Worm (Caenorhabditis elegans): ENCODE measurements around the gene F16G10.2.

DNA sequence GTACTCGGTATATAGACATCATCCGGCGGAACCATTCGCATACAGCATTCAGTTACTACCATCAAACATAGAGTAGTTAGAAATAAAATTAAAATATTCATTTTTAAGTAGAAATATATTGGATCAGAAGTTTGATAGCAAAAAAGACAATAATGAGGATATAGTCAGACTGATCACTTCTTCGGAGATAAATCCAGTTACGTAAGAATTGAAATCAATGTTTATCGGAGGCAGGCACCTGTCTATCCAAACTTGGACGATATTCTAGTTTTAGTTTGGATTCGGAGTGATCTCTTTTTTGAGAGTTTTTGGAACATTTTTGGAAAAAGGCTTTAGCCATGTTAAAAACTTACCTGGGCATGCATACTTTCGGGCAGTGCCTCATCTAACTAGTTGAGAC is 8.3 kb downstream of the F16G10.2 start, which contains the start of gene F16G10.8:
- TF ChIP-seq W03F9.2 (tag; optimal IDR thresholded peaks at IDR 0.05): no peak
- no peak for TF ChIP-seq him-1 (tag; optimal IDR thresholded peaks at IDR 0.05)

Measured in whole organism, L4/young adult.